4 fruit fly cellular contexts compared by ENCODE assay signal in the genomic region with DNA sequence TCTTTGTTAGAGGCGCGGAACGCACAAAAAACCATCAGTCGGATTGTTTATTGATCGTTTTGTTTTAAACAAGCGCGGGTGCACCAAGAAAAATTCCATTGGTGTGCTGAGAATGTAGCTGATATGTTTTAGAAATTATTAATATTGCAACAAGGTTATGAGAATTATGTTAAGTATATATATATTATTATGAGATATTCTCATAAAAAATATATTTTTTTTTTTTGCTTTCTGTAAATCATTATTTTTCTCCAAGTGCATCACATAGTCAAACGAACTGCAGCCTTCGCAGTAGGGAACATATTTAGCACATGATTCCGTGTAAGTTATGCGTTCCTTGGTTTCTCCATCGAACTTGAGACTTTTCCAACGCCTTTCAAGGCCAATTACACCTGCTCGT.
A peak's percentile ranks its signal among the peaks of the same experiment; 100 is the strongest.
TF ChIP-seq lines count a peak whose summit lies in the region.

No protein-coding gene starts in this region.

- TF ChIP-seq CTCF in whole organism, embryonic (GFP tag; optimal IDR thresholded peaks at IDR 0.05; lab: Kevin White, UChicago), result no peak

TF ChIP-seq in whole organism, embryonic, 481 proteins besides CTCF, POLR2A, EP300 and RAD21 (continues in another document):
- TF ChIP-seq Dad (GFP tag; optimal IDR thresholded peaks at IDR 0.05; lab: Kevin White, UChicago) (no peak), nerfin-2 (GFP tag; IDR thresholded peaks at IDR 0.05; lab: Robert Waterston, UW; ENCODE audit: partially characterized antibody) (no peak), Mad (GFP tag; optimal IDR thresholded peaks at IDR 0.05; lab: Kevin White, UChicago) (no peak), hb (GFP tag; IDR thresholded peaks at IDR 0.05; lab: Robert Waterston, UW; ENCODE audit: partially characterized antibody) (no peak), kay (GFP tag; optimal IDR thresholded peaks at IDR 0.05; lab: Kevin White, UChicago) (no peak), repo (GFP tag; optimal IDR thresholded peaks at IDR 0.05; lab: Kevin White, UChicago) (no peak), lmd (GFP tag; IDR thresholded peaks at IDR 0.05; lab: Robert Waterston, UW) (peak; percentile 83), Elba2 (GFP tag; optimal IDR thresholded peaks at IDR 0.05; lab: Kevin White, UChicago) (no peak), CG13775 (GFP tag; optimal IDR thresholded peaks at IDR 0.05; lab: Kevin White, UChicago) (peak; percentile 33), zen2 (GFP tag; IDR thresholded peaks at IDR 0.05; lab: Robert Waterston, UW; ENCODE audit: partially characterized antibody) (no peak), insv (GFP tag; optimal IDR thresholded peaks at IDR 0.05; lab: Kevin White, UChicago) (no peak), tx (GFP tag; optimal IDR thresholded peaks at IDR 0.05; lab: Kevin White, UChicago) (no peak), CG10267 (tag; optimal IDR thresholded peaks at IDR 0.05; lab: Kevin White, UChicago) (peak; percentile 74), Nf-YB (GFP tag; optimal IDR thresholded peaks at IDR 0.05; lab: Kevin White, UChicago) (no peak), Adf1 (GFP tag; IDR thresholded peaks at IDR 0.05; lab: Robert Waterston, UW) (no peak), Rfx (GFP tag; IDR thresholded peaks at IDR 0.05; lab: Robert Waterston, UW) (peak; percentile 80), CG7372 (GFP tag; IDR thresholded peaks at IDR 0.05; lab: Robert Waterston, UW) (peak; percentile 81), Meics (GFP tag; optimal IDR thresholded peaks at IDR 0.05; lab: Kevin White, UChicago) (peak; percentile 59), dan (GFP tag; IDR thresholded peaks at IDR 0.05; lab: Robert Waterston, UW) (no peak), bowl (GFP tag; IDR thresholded peaks at IDR 0.05; lab: Robert Waterston, UW) (no peak), CG13123 (GFP tag; optimal IDR thresholded peaks at IDR 0.05; lab: Kevin White, UChicago) (no peak), Camta (GFP tag; optimal IDR thresholded peaks at IDR 0.05; lab: Kevin White, UChicago) (no peak)

TF ChIP-seq in whole organism, prepupa, 60 proteins besides CTCF, POLR2A, EP300 and RAD21:
- TF ChIP-seq Ets21C (GFP tag; optimal IDR thresholded peaks at IDR 0.05; lab: Kevin White, UChicago), result no peak
- 0 out of 3 replicates have a peak, but pooled peaks have one; percentile 20 for TF ChIP-seq eg (GFP tag; IDR thresholded peaks at IDR 0.05; lab: Robert Waterston, UW)
- peak; percentile 37; the same call in 1 of the 3 replicates for TF ChIP-seq CG6163 (GFP tag; IDR thresholded peaks at IDR 0.05; lab: Robert Waterston, UW)

TF ChIP-seq in whole organism, pupa, 21 proteins besides CTCF, POLR2A, EP300 and RAD21:
- TF ChIP-seq CG14655 (GFP tag; optimal IDR thresholded peaks at IDR 0.05; lab: Kevin White, UChicago) (no peak), Snoo (tag; optimal IDR thresholded peaks at IDR 0.05; lab: Kevin White, UChicago) (peak; percentile 35), Ets98B (GFP tag; IDR thresholded peaks at IDR 0.05; lab: Robert Waterston, UW) (0 out of 2 replicates have a peak, but pooled peaks have one; percentile 19)

TF ChIP-seq in whole organism, wandering third instar larva, 38 proteins besides CTCF, POLR2A, EP300 and RAD21:
- TF ChIP-seq Sp1 (GFP tag; optimal IDR thresholded peaks at IDR 0.05; lab: Kevin White, UChicago), result peak; percentile 42
- TF ChIP-seq CG9705 (GFP tag; optimal IDR thresholded peaks at IDR 0.05; lab: Kevin White, UChicago), result peak; percentile 4
- TF ChIP-seq foxo (GFP tag; optimal IDR thresholded peaks at IDR 0.05; lab: Kevin White, UChicago), result peak in 1 of 2 experiments; percentile 29
- peak; percentile 57 for TF ChIP-seq HLH106 (tag; optimal IDR thresholded peaks at IDR 0.05; lab: Kevin White, UChicago)
- no peak for TF ChIP-seq GATAd (GFP tag; optimal IDR thresholded peaks at IDR 0.05; lab: Kevin White, UChicago)
- TF ChIP-seq Myc (optimal IDR thresholded peaks at IDR 0.05; lab: Kevin White, UChicago), result no peak
